Worm (Caenorhabditis elegans) whole organism, dauer: Measurements from ENCODE around the gene rps-13.

Source experiments
- unc-62 ChIP-seq: sonication (generic microtip); optimal IDR thresholded peaks from 2 replicates; lab custom pipeline; 2017; ENCODE audit warnings: missing biosample characterization, missing genetic modification reagents, missing genetic modification characterization

rps-13 gene

ce11 chrIII:6359171-6359854, 15.5 kb downstream of the rps-13 start:
- no peak for TF ChIP-seq unc-62 (GFP tag; lab: Kevin White, UChicago)

DNA sequence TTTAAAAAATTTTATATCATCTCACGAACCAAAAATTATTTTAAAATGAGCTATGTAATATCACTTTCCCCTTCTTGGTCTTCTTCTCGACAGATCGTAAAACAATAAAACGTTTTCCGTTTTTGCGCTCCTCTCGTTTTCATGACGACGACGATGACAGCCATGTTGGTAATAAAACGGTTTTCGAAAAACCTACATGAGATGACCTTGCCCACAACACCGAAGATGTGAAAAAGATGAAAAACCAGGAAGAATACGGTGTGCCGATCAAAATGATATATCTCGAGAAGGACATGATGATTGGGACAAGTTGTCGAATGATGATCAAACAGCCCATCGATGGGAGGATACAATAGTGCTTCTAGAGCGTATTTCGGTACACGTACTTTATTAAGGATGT, 16.1 kb downstream of the rps-13 start:
- TF ChIP-seq unc-62 (GFP tag; lab: Kevin White, UChicago), result no peak

- no peak for TF ChIP-seq unc-62 (GFP tag; lab: Kevin White, UChicago)
Measured at ce11 chrIII:6356764-6357163, 18.0 kb downstream of the rps-13 start.

ce11 chrIII:6356007-6356406, 18.8 kb downstream of the rps-13 start:
- TF ChIP-seq unc-62 (GFP tag; lab: Kevin White, UChicago), result no peak

DNA sequence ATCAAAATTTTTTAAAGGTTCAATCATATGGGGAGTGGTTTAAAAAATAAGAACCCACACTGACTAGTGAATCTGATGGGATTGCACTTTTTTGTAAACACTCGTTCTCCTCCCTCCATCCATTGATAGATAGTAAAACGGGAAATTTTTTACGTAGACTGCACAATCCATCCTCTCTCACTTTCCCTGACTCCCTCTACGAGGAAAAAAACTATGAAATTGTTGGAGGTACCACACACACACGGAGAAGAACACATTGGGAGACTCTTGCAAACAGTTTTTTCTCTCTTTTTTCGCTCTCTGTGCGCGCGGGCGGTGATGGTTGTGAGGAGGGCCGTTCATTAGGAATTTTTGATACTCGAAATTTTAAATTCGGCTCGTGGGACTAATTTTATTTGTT, 19.4 kb downstream of the rps-13 start:
- TF ChIP-seq unc-62 (GFP tag; lab: Kevin White, UChicago), result no peak

DNA sequence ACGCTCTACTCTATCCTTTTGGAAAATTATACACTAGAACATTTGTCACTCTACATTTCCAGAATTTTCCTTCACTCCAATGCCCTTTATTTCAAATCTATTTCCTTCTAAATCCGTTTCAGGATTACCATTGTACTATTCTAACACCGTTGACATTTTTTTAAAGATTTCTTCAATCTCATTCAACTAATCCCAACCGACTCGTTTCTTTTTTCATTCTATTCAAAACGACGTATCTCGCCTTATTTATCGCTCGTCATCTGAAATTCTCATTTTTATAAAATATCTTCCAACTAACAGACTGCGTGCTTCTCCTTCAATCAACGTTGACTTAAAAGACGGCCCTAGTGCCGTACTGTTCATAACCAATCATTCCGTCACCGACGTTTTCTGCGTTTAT, 21.7 kb downstream of the rps-13 start, which contains the start of gene akap-1:
akap-1 (plus strand) TSS at position 301 of the 400 bp plus-strand sequence.
- no peak for TF ChIP-seq unc-62 (GFP tag; lab: Kevin White, UChicago)

ce11 chrIII:6352459-6352858, 22.3 kb downstream of the rps-13 start:
- no peak for TF ChIP-seq unc-62 (GFP tag; lab: Kevin White, UChicago)

ce11 chrIII:6351438-6351837, 23.4 kb downstream of the rps-13 start:
- no peak for TF ChIP-seq unc-62 (GFP tag; lab: Kevin White, UChicago)

DNA sequence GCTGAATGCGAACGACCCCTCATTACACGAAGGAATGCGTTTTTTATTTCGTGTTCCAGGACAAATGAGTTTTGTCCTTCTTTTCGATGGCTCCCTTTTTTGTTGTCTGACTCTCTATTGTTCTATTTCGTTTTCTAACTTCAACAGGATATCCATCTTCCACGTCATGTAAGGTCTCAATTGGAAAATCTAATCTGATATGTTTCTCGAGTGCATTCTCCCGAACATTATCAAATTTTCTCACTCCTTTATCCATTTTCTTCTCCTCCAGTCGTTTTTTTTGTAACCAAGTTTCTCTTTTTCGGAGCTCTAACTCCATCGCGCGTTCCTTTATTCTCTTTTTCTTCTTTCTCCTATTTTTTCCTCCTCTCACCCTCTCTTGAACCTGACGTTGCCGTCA, 24.4 kb downstream of the rps-13 start:
- no peak for TF ChIP-seq unc-62 (GFP tag; lab: Kevin White, UChicago)

- no peak for TF ChIP-seq unc-62 (GFP tag; lab: Kevin White, UChicago)
Measured at ce11 chrIII:6348578-6348977, 26.2 kb downstream of the rps-13 start.

ce11 chrIII:6345968-6346498, 28.8 kb downstream of the rps-13 start, which contains the start of the genes trmt-10C.2 and C56G2.22:
TSS of gene trmt-10C.2 (plus strand) at chrIII:6346281.
TSS of gene C56G2.22 (plus strand) at chrIII:6346448.
- no peak for TF ChIP-seq unc-62 (GFP tag; lab: Kevin White, UChicago)

DNA sequence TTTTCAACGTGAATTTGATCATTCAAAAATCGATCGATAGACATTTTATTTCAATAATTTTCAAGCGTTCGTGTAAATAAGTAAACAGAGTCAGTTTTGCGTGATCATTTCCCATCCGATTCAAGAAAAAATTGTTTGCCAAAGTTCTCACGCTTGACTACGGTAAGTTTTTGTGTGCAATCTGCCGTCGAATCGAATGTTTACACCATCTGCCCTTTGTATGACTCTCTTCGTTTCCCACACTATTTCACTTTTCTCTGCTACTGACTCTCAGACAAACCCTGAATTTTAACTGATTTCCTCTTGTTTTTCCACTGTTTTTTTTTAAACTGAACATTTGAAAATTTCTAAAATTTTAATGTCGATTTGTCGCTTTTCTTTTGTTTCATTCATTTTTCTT, 30.1 kb downstream of the rps-13 start:
- no peak for TF ChIP-seq unc-62 (GFP tag; lab: Kevin White, UChicago)

DNA sequence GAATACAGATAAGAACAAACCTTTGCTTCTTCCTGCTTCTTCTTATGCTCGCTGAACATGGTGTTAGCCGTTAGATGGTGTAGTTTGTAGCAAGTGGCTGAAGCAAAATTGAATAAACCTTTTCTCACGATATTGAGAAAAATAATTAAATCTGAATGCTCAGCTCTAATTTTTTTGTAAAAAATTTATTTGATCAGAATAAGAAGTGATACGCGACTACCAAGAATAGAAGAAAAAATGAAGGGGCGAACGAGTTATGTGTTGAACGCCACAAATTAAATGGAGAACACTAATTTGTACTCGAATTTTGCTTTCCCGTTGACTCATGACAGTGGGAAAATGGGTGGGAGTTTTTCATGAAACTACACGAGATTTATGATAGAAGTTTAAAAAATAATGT, 31.6 kb downstream of the rps-13 start, which contains the start of gene C56G2.9:
C56G2.9 (minus strand) TSS at position 101 of the 400 bp plus-strand sequence.
- no peak for TF ChIP-seq unc-62 (GFP tag; lab: Kevin White, UChicago)

- no peak for TF ChIP-seq unc-62 (GFP tag; lab: Kevin White, UChicago)
Measured at ce11 chrIII:6341878-6342453, 32.8 kb downstream of the rps-13 start, which contains the start of gene rpn-13. TSS of gene rpn-13 (minus strand) at chrIII:6341928.

DNA sequence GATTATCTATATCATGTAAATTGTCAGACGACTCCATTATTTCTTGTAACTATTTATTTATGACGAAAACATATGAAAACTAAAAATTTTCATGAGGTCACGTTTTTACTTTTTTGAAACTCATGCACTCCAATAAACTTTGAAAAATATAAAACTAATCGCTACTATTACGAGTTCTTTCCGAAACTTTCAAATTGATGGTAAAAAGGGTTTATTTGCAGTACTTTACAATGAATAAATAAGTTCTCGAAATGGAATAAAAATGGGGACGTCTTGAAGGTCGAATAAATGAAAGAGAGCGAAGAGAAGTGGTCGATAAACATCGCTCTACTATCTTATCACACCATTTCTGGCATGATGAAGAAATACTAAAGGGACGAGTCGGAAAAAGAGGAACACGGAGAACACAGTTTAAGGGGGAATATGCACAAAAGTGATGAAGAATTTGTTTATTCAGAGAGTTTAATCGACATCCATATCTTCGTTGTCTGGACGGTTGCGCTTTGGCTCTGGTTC, 34.8 kb downstream of the rps-13 start, which contains the start of gene let-767:
let-767 (minus strand) TSS at position 51 of the 516 bp plus-strand sequence.
- no peak for TF ChIP-seq unc-62 (GFP tag; lab: Kevin White, UChicago)

- no peak for TF ChIP-seq unc-62 (GFP tag; lab: Kevin White, UChicago)
Measured at ce11 chrIII:6334364-6334763, 40.4 kb downstream of the rps-13 start.
